Fruit fly (Drosophila melanogaster) whole organism, embryonic: ENCODE measurements around the gene CG43218.
A peak's percentile ranks its signal among the peaks of the same experiment; 100 is the strongest.

Experiments
- Aef1 ChIP-seq: fragments of 200-800 bp; sonication (Bioruptor generic); IDR thresholded peaks from 3 replicates; pipeline ENCODE4 v1.3.6; 2022; ENCODE audit warnings: missing biosample characterization, missing genetic modification characterization
- CG10565 ChIP-seq: fragments of 200-800 bp; sonication (Bioruptor generic); optimal IDR thresholded peaks from 3 replicates; lab custom pipeline; 2016; ENCODE audit warnings: missing biosample characterization, mild to moderate bottlenecking, missing genetic modification characterization
- CG11560 ChIP-seq: fragments of 200-800 bp; sonication (Bioruptor generic); IDR thresholded peaks from 3 replicates; pipeline ENCODE4 v1.3.6; 2022; ENCODE audit warnings: missing biosample characterization, missing genetic modification characterization
- CG12236 ChIP-seq: fragments of 200-800 bp; sonication (Bioruptor generic); optimal IDR thresholded peaks from 2 replicates; lab custom pipeline; 2016; ENCODE audit warnings: missing biosample characterization, missing genetic modification characterization
- CG13123 ChIP-seq: fragments of 200-800 bp; sonication (Bioruptor generic); optimal IDR thresholded peaks from 2 replicates; lab custom pipeline; 2016; ENCODE audit warnings: missing biosample characterization, missing genetic modification characterization
- CG13894 ChIP-seq: fragments of 200-800 bp; sonication (Bioruptor generic); optimal IDR thresholded peaks from 3 replicates; lab custom pipeline; 2018; ENCODE audit warnings: missing biosample characterization, mild to moderate bottlenecking, missing genetic modification characterization, moderate library complexity
- CG14050 ChIP-seq: fragments of 200-800 bp; sonication (Bioruptor generic); IDR thresholded peaks from 3 replicates; pipeline ENCODE4 v1.3.6; 2022; ENCODE audit warnings: missing biosample characterization, missing genetic modification characterization
- CG14667 ChIP-seq: fragments of 200-800 bp; sonication (Bioruptor generic); IDR thresholded peaks from 2 replicates; pipeline ENCODE4 v1.3.6; 2022; ENCODE audit warnings: missing biosample characterization, missing genetic modification characterization
- CG15073 ChIP-seq: fragments of 200-800 bp; sonication (Bioruptor generic); optimal IDR thresholded peaks from 2 replicates; lab custom pipeline; 2016; ENCODE audit warnings: missing biosample characterization, missing genetic modification characterization
- CG17385 ChIP-seq: fragments of 200-800 bp; sonication (Bioruptor generic); optimal IDR thresholded peaks from 3 replicates; lab custom pipeline; 2018; ENCODE audit warnings: missing biosample characterization, mild to moderate bottlenecking, missing genetic modification characterization
- CG17612 ChIP-seq: fragments of 200-800 bp; sonication (Bioruptor generic); IDR thresholded peaks from 2 replicates; pipeline ENCODE4 v1.3.6; 2022; ENCODE audit warnings: missing biosample characterization, missing genetic modification characterization
- CG17912 ChIP-seq: fragments of 200-800 bp; sonication (Bioruptor generic); optimal IDR thresholded peaks from 2 replicates; lab custom pipeline; 2018; ENCODE audit warnings: missing biosample characterization, mild to moderate bottlenecking, missing genetic modification characterization
- CG18619 ChIP-seq: fragments of 200-800 bp; sonication (Bioruptor generic); optimal IDR thresholded peaks from 3 replicates; lab custom pipeline; 2017; ENCODE audit warnings: missing biosample characterization, mild to moderate bottlenecking, missing genetic modification characterization
- CG2889 ChIP-seq: fragments of 200-800 bp; sonication (Bioruptor generic); IDR thresholded peaks from 3 replicates; pipeline ENCODE4 v1.3.6; 2022; ENCODE audit warnings: missing biosample characterization, missing genetic modification characterization
- CG33557 ChIP-seq: fragments of 200-800 bp; sonication (Bioruptor generic); optimal IDR thresholded peaks from 2 replicates; lab custom pipeline; 2019; ENCODE audit warnings: missing biosample characterization, mild to moderate bottlenecking, missing genetic modification characterization, moderate library complexity
- CG6654 ChIP-seq: fragments of 200-800 bp; sonication (Bioruptor generic); optimal IDR thresholded peaks from 2 replicates; lab custom pipeline; 2017; ENCODE audit warnings: missing biosample characterization, mild to moderate bottlenecking, missing genetic modification characterization
- CG6689 ChIP-seq: fragments of 200-800 bp; sonication (Bioruptor generic); IDR thresholded peaks from 2 replicates; pipeline ENCODE4 v1.3.6; 2022; ENCODE audit warnings: missing biosample characterization, missing genetic modification characterization
- CG6791 ChIP-seq: fragments of 200-800 bp; sonication (Bioruptor generic); IDR thresholded peaks from 3 replicates; pipeline ENCODE4 v1.3.6; 2022; ENCODE audit warnings: missing biosample characterization, missing genetic modification characterization; ENCODE audit not compliant: partially characterized antibody
- CG7271 ChIP-seq: fragments of 200-800 bp; sonication (Bioruptor generic); optimal IDR thresholded peaks from 2 replicates; lab custom pipeline; 2018; ENCODE audit warnings: missing biosample characterization, mild to moderate bottlenecking, missing genetic modification characterization, moderate library complexity
- CG7357 ChIP-seq: fragments of 200-800 bp; sonication (Bioruptor generic); IDR thresholded peaks from 3 replicates; pipeline ENCODE4 v1.3.6; 2022; ENCODE audit warnings: missing biosample characterization, missing genetic modification characterization
- CG9215 ChIP-seq: fragments of 200-800 bp; sonication (Bioruptor generic); IDR thresholded peaks from 2 replicates; pipeline ENCODE4 v1.3.6; 2022; ENCODE audit warnings: missing biosample characterization, missing genetic modification characterization
- Dek ChIP-seq: fragments of 200-800 bp; sonication (Bioruptor generic); optimal IDR thresholded peaks from 3 replicates; lab custom pipeline; 2019; ENCODE audit warnings: missing biosample characterization, mild to moderate bottlenecking, missing genetic modification characterization, moderate library complexity
- Eip74EF ChIP-seq, 2 experiments: fragments of 200-800 bp in 1 of 2; fragments of >200 bp in 1 of 2; sonication (Bioruptor generic) in 1 of 2; optimal IDR thresholded peaks; 2 replicates each; lab custom pipeline; 2017 to 2019; ENCODE audit warnings: missing biosample characterization in 2 of 2, missing genetic modification characterization in 2 of 2, mild to moderate bottlenecking in 1 of 2, moderate library complexity in 1 of 2
- HHEX ChIP-seq: fragments of 200-800 bp; sonication (Bioruptor generic); optimal IDR thresholded peaks from 3 replicates; lab custom pipeline; 2017; ENCODE audit warnings: missing biosample characterization, mild to moderate bottlenecking, missing genetic modification characterization, missing genetic modification reagents
- Hand ChIP-seq: fragments of 200-800 bp; sonication (Bioruptor generic); optimal IDR thresholded peaks from 2 replicates; lab custom pipeline; 2017; ENCODE audit warnings: mild to moderate bottlenecking, missing biosample characterization, missing genetic modification reagents, missing genetic modification characterization
- Hmx ChIP-seq: fragments of 200-800 bp; sonication (Bioruptor generic); optimal IDR thresholded peaks from 2 replicates; lab custom pipeline; 2016; ENCODE audit warnings: missing biosample characterization, missing genetic modification characterization
- Jarid2 ChIP-seq: fragments of 200-800 bp; sonication (Bioruptor generic); optimal IDR thresholded peaks from 3 replicates; lab custom pipeline; 2017; ENCODE audit warnings: mild to moderate bottlenecking, missing biosample characterization, missing genetic modification reagents, missing genetic modification characterization
- Meics ChIP-seq: fragments of 200-800 bp; sonication (Bioruptor generic); optimal IDR thresholded peaks from 2 replicates; lab custom pipeline; 2017; ENCODE audit warnings: missing biosample characterization, mild to moderate bottlenecking, missing genetic modification characterization
- Mes4 ChIP-seq: fragments of 200-800 bp; sonication (Bioruptor generic); optimal IDR thresholded peaks from 2 replicates; lab custom pipeline; 2016; ENCODE audit warnings: missing biosample characterization, missing genetic modification characterization
- NC2β ChIP-seq: fragments of 200-800 bp; sonication (Bioruptor generic); optimal IDR thresholded peaks from 2 replicates; lab custom pipeline; 2016; ENCODE audit warnings: missing biosample characterization, missing genetic modification characterization
- NK7.1 ChIP-seq: fragments of 200-800 bp; sonication (Bioruptor generic); optimal IDR thresholded peaks from 3 replicates; lab custom pipeline; 2016; ENCODE audit warnings: missing biosample characterization, missing genetic modification characterization
- Neu2 ChIP-seq: fragments of 200-800 bp; sonication (Bioruptor generic); optimal IDR thresholded peaks from 3 replicates; lab custom pipeline; 2016; ENCODE audit warnings: missing biosample characterization, missing genetic modification characterization, borderline replicate concordance
- Nf-YA ChIP-seq: fragments of 200-800 bp; sonication (Bioruptor generic); IDR thresholded peaks from 2 replicates; pipeline ENCODE4 v1.3.6; 2022; ENCODE audit warnings: missing biosample characterization, missing genetic modification characterization
- Rx ChIP-seq: fragments of 200-800 bp; sonication (Bioruptor generic); IDR thresholded peaks from 2 replicates; pipeline ENCODE4 v1.3.6; 2022; ENCODE audit warnings: missing biosample characterization, missing genetic modification characterization
- ab ChIP-seq: fragments of 200-800 bp; sonication (Bioruptor generic); optimal IDR thresholded peaks from 2 replicates; lab custom pipeline; 2016; ENCODE audit warnings: missing biosample characterization, missing genetic modification characterization
- bab2 ChIP-seq: fragments of 200-800 bp; sonication (Bioruptor generic); optimal IDR thresholded peaks from 2 replicates; lab custom pipeline; 2016; ENCODE audit warnings: missing biosample characterization, missing genetic modification characterization
- eyg ChIP-seq: fragments of 200-800 bp; sonication (Bioruptor generic); optimal IDR thresholded peaks from 3 replicates; lab custom pipeline; 2016; ENCODE audit warnings: missing biosample characterization, missing genetic modification characterization
- fd96Cb ChIP-seq: fragments of 200-800 bp; sonication (Bioruptor generic); optimal IDR thresholded peaks from 2 replicates; lab custom pipeline; 2018; ENCODE audit warnings: missing biosample characterization, mild to moderate bottlenecking, missing genetic modification characterization, moderate library complexity
- ftz-f1 ChIP-seq: fragments of 200-800 bp; sonication (Bioruptor generic); optimal IDR thresholded peaks from 2 replicates; lab custom pipeline; 2016; ENCODE audit warnings: missing biosample characterization, missing genetic modification characterization
- gcm2 ChIP-seq: fragments of 200-800 bp; sonication (Bioruptor generic); optimal IDR thresholded peaks from 2 replicates; lab custom pipeline; 2016; ENCODE audit warnings: missing biosample characterization, missing genetic modification characterization
- grn ChIP-seq: fragments of 200-800 bp; sonication (Bioruptor generic); optimal IDR thresholded peaks from 3 replicates; lab custom pipeline; 2017; ENCODE audit warnings: missing biosample characterization, missing genetic modification characterization
- gsb ChIP-seq: fragments of 200-800 bp; sonication (Bioruptor generic); IDR thresholded peaks from 2 replicates; pipeline ENCODE4 v1.3.6; 2022; ENCODE audit warnings: missing biosample characterization, missing genetic modification characterization
- hbn ChIP-seq: fragments of 200-800 bp; sonication (Bioruptor generic); IDR thresholded peaks from 2 replicates; pipeline ENCODE4 v1.3.6; 2022; ENCODE audit warnings: missing biosample characterization, missing genetic modification characterization; ENCODE audit not compliant: partially characterized antibody
- lilli ChIP-seq: fragments of 200-800 bp; sonication (Bioruptor generic); optimal IDR thresholded peaks from 3 replicates; lab custom pipeline; 2016; ENCODE audit warnings: missing biosample characterization, missing genetic modification characterization
- onecut ChIP-seq: fragments of 200-800 bp; sonication (Bioruptor generic); IDR thresholded peaks from 2 replicates; pipeline ENCODE4 v1.3.6; 2022; ENCODE audit warnings: missing biosample characterization, missing genetic modification characterization
- slou ChIP-seq: fragments of 200-800 bp; sonication (Bioruptor generic); optimal IDR thresholded peaks from 3 replicates; lab custom pipeline; 2016; ENCODE audit warnings: missing biosample characterization, missing genetic modification characterization
- sna ChIP-seq: fragments of 200-800 bp; sonication (Bioruptor generic); IDR thresholded peaks from 2 replicates; pipeline ENCODE4 v1.3.6; 2022; ENCODE audit warnings: missing biosample characterization, missing genetic modification characterization; ENCODE audit not compliant: partially characterized antibody
- trem ChIP-seq: fragments of 200-800 bp; optimal IDR thresholded peaks from 3 replicates; lab custom pipeline; 2019; ENCODE audit warnings: missing biosample characterization, mild to moderate bottlenecking, missing genetic modification characterization, moderate library complexity
- vnd ChIP-seq: fragments of 200-800 bp; sonication (Bioruptor generic); IDR thresholded peaks from 3 replicates; pipeline ENCODE4 v1.3.6; 2022; ENCODE audit warnings: missing biosample characterization, missing genetic modification characterization; ENCODE audit not compliant: partially characterized antibody

CG43218 gene

dm6 chr3L:21285639-21286338 lies 28.0 kb downstream of the CG43218 start, which contains the start of the genes CG12974 and pzg (continued):
- TF ChIP-seq grn (GFP tag; lab: Kevin White, UChicago) (no peak), CG17612 (GFP tag; lab: Robert Waterston, UW) (no peak), bab2 (GFP tag; lab: Kevin White, UChicago) (peak; percentile 65), CG14050 (GFP tag; lab: Robert Waterston, UW) (peak; percentile 56), fd96Cb (peak; percentile 73), CG6791 (GFP tag; lab: Robert Waterston, UW) (peak; percentile 67; the same call in 2 of the 3 replicates), onecut (GFP tag; lab: Robert Waterston, UW) (peak; percentile 83), CG12236 (GFP tag; lab: Kevin White, UChicago) (peak; percentile 48), CG11560 (tag; lab: Robert Waterston, UW) (peak; percentile 65; the same call in 2 of the 3 replicates), CG6689 (peak; percentile 59), gcm2 (GFP tag; lab: Kevin White, UChicago) (peak; percentile 28), HHEX (GFP tag; lab: Kevin White, UChicago) (peak; percentile 44), NC2β (GFP tag; lab: Kevin White, UChicago) (peak; percentile 80), CG10565 (GFP tag; lab: Kevin White, UChicago) (no peak), lilli (peak; percentile 78), CG33557 (GFP tag; lab: Kevin White, UChicago) (peak; percentile 42), CG15073 (no peak), Aef1 (GFP tag; lab: Robert Waterston, UW) (peak; percentile 86), gsb (GFP tag; lab: Robert Waterston, UW) (peak; percentile 70), CG13894 (tag; lab: Kevin White, UChicago) (peak; percentile 60), sna (GFP tag; lab: Robert Waterston, UW) (peak; percentile 72), trem (tag; lab: Kevin White, UChicago) (peak; percentile 71), ab (GFP tag; lab: Kevin White, UChicago) (peak; percentile 55), CG7357 (GFP tag; lab: Robert Waterston, UW) (peak; percentile 72; the same call in 2 of the 3 replicates), hbn (GFP tag; lab: Robert Waterston, UW) (peak; percentile 20), Rx (peak; percentile 67), CG14667 (GFP tag; lab: Robert Waterston, UW) (no peak), Hand (GFP tag; lab: Kevin White, UChicago) (no peak), vnd (GFP tag; lab: Robert Waterston, UW) (peak; percentile 73), CG17912 (GFP tag; lab: Kevin White, UChicago) (peak; percentile 75), Hmx (GFP tag; lab: Kevin White, UChicago) (no peak), NK7.1 (GFP tag; lab: Kevin White, UChicago) (peak; percentile 1), CG2889 (GFP tag; lab: Robert Waterston, UW) (peak; percentile 80; the same call in 2 of the 3 replicates), Dek (tag; lab: Kevin White, UChicago) (peak; percentile 56), slou (GFP tag; lab: Kevin White, UChicago) (peak; percentile 46), CG18619 (GFP tag; lab: Kevin White, UChicago) (peak; percentile 82), Jarid2 (GFP tag; lab: Kevin White, UChicago) (peak; percentile 45), Meics (GFP tag; lab: Kevin White, UChicago) (peak; percentile 84), Nf-YA (GFP tag; lab: Robert Waterston, UW) (peak; percentile 50; the same call in 1 of the 2 replicates), Eip74EF (GFP tag; optimal IDR thresholded peaks at IDR 0.05; lab: Kevin White, UChicago) (peak in 1 of 2 experiments; percentile 5), CG13123 (GFP tag; lab: Kevin White, UChicago) (peak; percentile 15), ftz-f1 (GFP tag; lab: Kevin White, UChicago) (peak; percentile 76), CG17385 (GFP tag; lab: Kevin White, UChicago) (peak; percentile 19), CG6654 (peak; percentile 35), CG7271 (tag; lab: Kevin White, UChicago) (peak; percentile 64), eyg (peak; percentile 57), Neu2 (GFP tag; lab: Kevin White, UChicago) (peak; percentile 25), Mes4 (peak; percentile 79), CG9215 (GFP tag; lab: Robert Waterston, UW) (peak; percentile 84)
